Fruit fly (Drosophila melanogaster): ENCODE data around the gene CG1840.

CG1840 gene

dm6 chrX:11888142-11888541, at the start of gene CG1840:
CG1840 (plus strand) TSS chrX:11888352.
- TF ChIP-seq Snoo (tag; optimal IDR thresholded peaks at IDR 0.05) = no peak
- TF ChIP-seq CG12605 (GFP tag; IDR thresholded peaks at IDR 0.05) = peak; percentile 22; the same call in 1 of the 2 replicates

dm6 chrX:11839308-11839707, 48.8 kb upstream of the CG1840 start, which contains the start of gene Cyp28c1:
Cyp28c1 (plus strand) TSS chrX:11839608.
- no peak for TF ChIP-seq CG17806 (tag; optimal IDR thresholded peaks at IDR 0.05)
- no peak for TF ChIP-seq D1 (tag; optimal IDR thresholded peaks at IDR 0.05)
- no peak for TF ChIP-seq Snoo (tag; optimal IDR thresholded peaks at IDR 0.05)
- TF ChIP-seq CG8159 (tag; optimal IDR thresholded peaks at IDR 0.05) = no peak
- no peak for TF ChIP-seq CG13204 (GFP tag; optimal IDR thresholded peaks at IDR 0.05)
- TF ChIP-seq CG15710 (tag; optimal IDR thresholded peaks at IDR 0.05) = no peak
- TF ChIP-seq Pif1A (GFP tag; optimal IDR thresholded peaks at IDR 0.05) = no peak
- no peak for TF ChIP-seq Pif1B (GFP tag; optimal IDR thresholded peaks at IDR 0.05)
- no peak for TF ChIP-seq fd96Ca (GFP tag; IDR thresholded peaks at IDR 0.05)
- TF ChIP-seq CG34367 (tag; optimal IDR thresholded peaks at IDR 0.05) = no peak
- no peak for TF ChIP-seq EcR (GFP tag; optimal IDR thresholded peaks at IDR 0.05)
- TF ChIP-seq CG12605 (GFP tag; IDR thresholded peaks at IDR 0.05) = no peak
- no peak for TF ChIP-seq rn (GFP tag; IDR thresholded peaks at IDR 0.05)
- TF ChIP-seq gl (tag; optimal IDR thresholded peaks at IDR 0.05) = no peak
- no peak for TF ChIP-seq Ets98B (GFP tag; IDR thresholded peaks at IDR 0.05)

- no peak for TF ChIP-seq Pif1B (GFP tag; optimal IDR thresholded peaks at IDR 0.05)
- TF ChIP-seq CG8159 (tag; optimal IDR thresholded peaks at IDR 0.05) = peak; percentile 45
These were observed 46.3 kb upstream of the CG1840 start for dm6 chrX:11841702-11842378.

dm6 chrX:11846049-11846718, 42.0 kb upstream of the CG1840 start, which contains the start of gene CG15740:
CG15740 (minus strand) TSS chrX:11846099.
- TF ChIP-seq Ets98B (GFP tag; IDR thresholded peaks at IDR 0.05) = no peak
- no peak for TF ChIP-seq gl (tag; optimal IDR thresholded peaks at IDR 0.05)
- TF ChIP-seq CG8301 (tag; optimal IDR thresholded peaks at IDR 0.05) = no peak
- TF ChIP-seq CG13204 (GFP tag; optimal IDR thresholded peaks at IDR 0.05) = no peak
- no peak for TF ChIP-seq D1 (tag; optimal IDR thresholded peaks at IDR 0.05)
- no peak for TF ChIP-seq CG15710 (tag; optimal IDR thresholded peaks at IDR 0.05)
- TF ChIP-seq CG17806 (tag; optimal IDR thresholded peaks at IDR 0.05) = no peak
- no peak for TF ChIP-seq EcR (GFP tag; optimal IDR thresholded peaks at IDR 0.05)
- no peak for TF ChIP-seq CG10348 (GFP tag; IDR thresholded peaks at IDR 0.05)
- no peak for TF ChIP-seq CG34367 (tag; optimal IDR thresholded peaks at IDR 0.05)
- TF ChIP-seq Snoo (tag; optimal IDR thresholded peaks at IDR 0.05) = no peak
- TF ChIP-seq CG14655 (GFP tag; optimal IDR thresholded peaks at IDR 0.05) = no peak
- no peak for TF ChIP-seq Pif1B (GFP tag; optimal IDR thresholded peaks at IDR 0.05)
- 0 out of 3 replicates have a peak, but pooled peaks have one; percentile 24 for TF ChIP-seq CG4496 (GFP tag; IDR thresholded peaks at IDR 0.05)
- TF ChIP-seq CG32121 (GFP tag; IDR thresholded peaks at IDR 0.05) = peak; percentile 31; the same call in 1 of the 2 replicates
- TF ChIP-seq CG12605 (GFP tag; IDR thresholded peaks at IDR 0.05) = no peak

dm6 chrX:11848507-11849264, 39.5 kb upstream of the CG1840 start:
- TF ChIP-seq Pif1B (GFP tag; optimal IDR thresholded peaks at IDR 0.05) (no peak), CG17806 (tag; optimal IDR thresholded peaks at IDR 0.05) (no peak), gl (tag; optimal IDR thresholded peaks at IDR 0.05) (no peak), CG4496 (GFP tag; IDR thresholded peaks at IDR 0.05) (no peak), CG8301 (tag; optimal IDR thresholded peaks at IDR 0.05) (no peak), CG12605 (GFP tag; IDR thresholded peaks at IDR 0.05) (no peak)

dm6 chrX:11849267-11849666, 38.9 kb upstream of the CG1840 start:
- TF ChIP-seq CG14655 (GFP tag; optimal IDR thresholded peaks at IDR 0.05) (no peak), Pif1B (GFP tag; optimal IDR thresholded peaks at IDR 0.05) (no peak), CG12605 (GFP tag; IDR thresholded peaks at IDR 0.05) (no peak), CG34367 (tag; optimal IDR thresholded peaks at IDR 0.05) (no peak), CG8301 (tag; optimal IDR thresholded peaks at IDR 0.05) (no peak), CG8159 (tag; optimal IDR thresholded peaks at IDR 0.05) (no peak), CG17806 (tag; optimal IDR thresholded peaks at IDR 0.05) (no peak), CG32121 (GFP tag; IDR thresholded peaks at IDR 0.05) (no peak), Ets98B (GFP tag; IDR thresholded peaks at IDR 0.05) (no peak), gl (tag; optimal IDR thresholded peaks at IDR 0.05) (no peak), Pif1A (GFP tag; optimal IDR thresholded peaks at IDR 0.05) (no peak), EcR (GFP tag; optimal IDR thresholded peaks at IDR 0.05) (no peak), CG4496 (GFP tag; IDR thresholded peaks at IDR 0.05) (no peak), CG9948 (tag; optimal IDR thresholded peaks at IDR 0.05) (no peak), D1 (tag; optimal IDR thresholded peaks at IDR 0.05) (no peak), CG13204 (GFP tag; optimal IDR thresholded peaks at IDR 0.05) (no peak), fd96Ca (GFP tag; IDR thresholded peaks at IDR 0.05) (no peak), Snoo (tag; optimal IDR thresholded peaks at IDR 0.05) (no peak), CG10348 (GFP tag; IDR thresholded peaks at IDR 0.05) (no peak), rn (GFP tag; IDR thresholded peaks at IDR 0.05) (no peak)
